Fruit fly (Drosophila melanogaster): ENCODE data around the gene CG3609.

CG3609 gene

DNA sequence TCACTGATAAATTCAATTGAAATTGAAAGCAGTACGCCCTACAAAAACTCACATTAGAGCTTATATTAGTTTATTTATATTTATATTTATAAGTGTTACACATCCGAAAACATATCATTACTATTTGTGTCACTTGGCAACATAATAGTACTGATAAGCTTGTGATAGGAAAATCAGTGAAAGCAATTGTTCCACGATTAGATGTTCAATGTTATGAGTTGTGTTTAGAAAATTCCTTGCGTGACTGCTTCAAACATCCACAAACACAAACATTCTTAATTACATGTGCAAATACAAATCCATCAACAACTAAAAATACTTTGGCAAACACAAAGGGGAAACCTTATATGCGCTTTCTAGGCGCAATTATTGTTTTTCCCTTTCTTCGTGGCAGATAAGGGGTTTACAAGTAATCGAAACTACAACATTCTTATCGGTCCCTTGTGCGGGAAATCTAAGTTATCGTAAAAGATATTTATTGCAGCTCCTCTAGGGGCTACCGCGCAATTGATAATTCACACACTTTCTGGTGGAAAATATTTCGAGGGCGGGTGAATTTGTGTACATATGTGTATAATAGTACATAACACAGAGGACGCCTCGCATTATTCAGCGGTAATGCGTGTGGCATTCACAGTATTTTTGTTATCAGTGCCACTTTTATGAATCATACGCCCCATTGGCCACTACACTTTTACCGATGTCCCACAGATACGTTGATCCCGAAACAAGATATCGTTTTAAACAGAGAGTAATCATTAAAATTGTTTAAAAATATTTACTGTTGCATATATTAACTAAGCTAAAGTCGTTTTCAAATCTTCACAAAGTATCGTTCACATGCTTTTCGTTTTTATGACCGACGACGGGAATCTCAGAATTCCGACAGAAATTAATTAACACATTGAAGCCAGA, 12.3 kb downstream of the CG3609 start:
- TF ChIP-seq CG17806 (tag; optimal IDR thresholded peaks at IDR 0.05) (no peak), CG4496 (GFP tag; IDR thresholded peaks at IDR 0.05) (no peak), CG9948 (tag; optimal IDR thresholded peaks at IDR 0.05) (no peak), Ets98B (GFP tag; IDR thresholded peaks at IDR 0.05) (no peak), CG12605 (GFP tag; IDR thresholded peaks at IDR 0.05) (no peak), gl (tag; optimal IDR thresholded peaks at IDR 0.05) (no peak), CG14655 (GFP tag; optimal IDR thresholded peaks at IDR 0.05) (no peak), Snoo (tag; optimal IDR thresholded peaks at IDR 0.05) (no peak), CG13204 (GFP tag; optimal IDR thresholded peaks at IDR 0.05) (no peak), rn (GFP tag; IDR thresholded peaks at IDR 0.05) (no peak), EcR (GFP tag; optimal IDR thresholded peaks at IDR 0.05) (no peak), Pif1B (GFP tag; optimal IDR thresholded peaks at IDR 0.05) (no peak), fd96Ca (GFP tag; IDR thresholded peaks at IDR 0.05) (no peak), CG34367 (tag; optimal IDR thresholded peaks at IDR 0.05) (no peak), CG8301 (tag; optimal IDR thresholded peaks at IDR 0.05) (no peak), CG10348 (GFP tag; IDR thresholded peaks at IDR 0.05) (no peak), CG15710 (tag; optimal IDR thresholded peaks at IDR 0.05) (no peak), Pif1A (GFP tag; optimal IDR thresholded peaks at IDR 0.05) (no peak), CG32121 (GFP tag; IDR thresholded peaks at IDR 0.05) (no peak)

DNA sequence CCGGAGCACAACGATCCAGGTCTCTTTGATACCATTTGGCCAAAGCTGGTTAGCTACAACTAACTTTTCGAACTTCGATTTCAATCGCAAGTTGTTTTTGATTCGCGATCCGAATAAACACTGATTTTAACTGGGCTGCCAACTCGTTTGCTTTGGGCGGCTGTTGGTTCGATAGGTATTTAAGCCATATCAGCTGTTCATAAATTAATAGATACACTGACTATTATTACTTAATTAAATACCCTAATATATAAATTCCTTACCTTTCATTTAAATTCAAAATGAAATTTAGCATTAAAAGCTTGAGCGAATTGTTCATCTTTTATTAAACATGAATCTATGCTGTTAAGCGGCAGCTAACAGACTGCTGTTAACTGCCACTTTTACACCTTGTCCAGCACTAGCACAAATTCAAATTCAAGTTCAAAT, 17.2 kb downstream of the CG3609 start, which contains the start of gene CG9967:
TSS of gene CG9967 (minus strand) at position 129 of the 429 bp plus-strand sequence.
- TF ChIP-seq CG17806 (tag; optimal IDR thresholded peaks at IDR 0.05) (no peak), CG4496 (GFP tag; IDR thresholded peaks at IDR 0.05) (no peak), rn (GFP tag; IDR thresholded peaks at IDR 0.05) (no peak), Pif1A (GFP tag; optimal IDR thresholded peaks at IDR 0.05) (no peak), CG8159 (tag; optimal IDR thresholded peaks at IDR 0.05) (no peak), fd96Ca (GFP tag; IDR thresholded peaks at IDR 0.05) (no peak), EcR (GFP tag; optimal IDR thresholded peaks at IDR 0.05) (no peak), gl (tag; optimal IDR thresholded peaks at IDR 0.05) (no peak), Ets98B (GFP tag; IDR thresholded peaks at IDR 0.05) (no peak), Snoo (tag; optimal IDR thresholded peaks at IDR 0.05) (no peak), CG12605 (GFP tag; IDR thresholded peaks at IDR 0.05) (no peak), CG34367 (tag; optimal IDR thresholded peaks at IDR 0.05) (no peak), CG10348 (GFP tag; IDR thresholded peaks at IDR 0.05) (no peak), CG13204 (GFP tag; optimal IDR thresholded peaks at IDR 0.05) (no peak), CG14655 (GFP tag; optimal IDR thresholded peaks at IDR 0.05) (no peak), CG15710 (tag; optimal IDR thresholded peaks at IDR 0.05) (no peak), Pif1B (GFP tag; optimal IDR thresholded peaks at IDR 0.05) (no peak), CG32121 (GFP tag; IDR thresholded peaks at IDR 0.05) (no peak), CG9948 (tag; optimal IDR thresholded peaks at IDR 0.05) (no peak)

- TF ChIP-seq CG14655 (GFP tag; optimal IDR thresholded peaks at IDR 0.05), result no peak
- no peak for TF ChIP-seq CG9948 (tag; optimal IDR thresholded peaks at IDR 0.05)
- TF ChIP-seq CG32121 (GFP tag; IDR thresholded peaks at IDR 0.05), result no peak
- no peak for TF ChIP-seq CG34367 (tag; optimal IDR thresholded peaks at IDR 0.05)
- no peak for TF ChIP-seq CG17806 (tag; optimal IDR thresholded peaks at IDR 0.05)
- TF ChIP-seq CG13204 (GFP tag; optimal IDR thresholded peaks at IDR 0.05), result no peak
- no peak for TF ChIP-seq EcR (GFP tag; optimal IDR thresholded peaks at IDR 0.05)
- no peak for TF ChIP-seq fd96Ca (GFP tag; IDR thresholded peaks at IDR 0.05)
- no peak for TF ChIP-seq CG8301 (tag; optimal IDR thresholded peaks at IDR 0.05)
- no peak for TF ChIP-seq Pif1A (GFP tag; optimal IDR thresholded peaks at IDR 0.05)
- no peak for TF ChIP-seq gl (tag; optimal IDR thresholded peaks at IDR 0.05)
- TF ChIP-seq CG10348 (GFP tag; IDR thresholded peaks at IDR 0.05), result no peak
- no peak for TF ChIP-seq CG8159 (tag; optimal IDR thresholded peaks at IDR 0.05)
- no peak for TF ChIP-seq Snoo (tag; optimal IDR thresholded peaks at IDR 0.05)
- TF ChIP-seq CG4496 (GFP tag; IDR thresholded peaks at IDR 0.05), result no peak
- no peak for TF ChIP-seq Ets98B (GFP tag; IDR thresholded peaks at IDR 0.05)
- no peak for TF ChIP-seq D1 (tag; optimal IDR thresholded peaks at IDR 0.05)
- no peak for TF ChIP-seq CG12605 (GFP tag; IDR thresholded peaks at IDR 0.05)
Measured at dm6 chr2L:2348479-2348878, 25.9 kb downstream of the CG3609 start.
